Worm (Caenorhabditis elegans): ENCODE results near the gene F16G10.5.
A peak's percentile ranks its signal among the peaks of the same experiment; 100 is the strongest.

F16G10.5 gene

ce11 chrII:2385495-2385894 is 18.4 kb downstream of the F16G10.5 start, which contains the start of gene F16G10.9:
Gene F16G10.9 (minus strand): TSS chrII:2385595.
- TF ChIP-seq sma-9 (GFP tag; optimal IDR thresholded peaks at IDR 0.05), result no peak
- TF ChIP-seq sma-9 (tag; optimal IDR thresholded peaks at IDR 0.05), result no peak
- TF ChIP-seq nhr-129 (tag; optimal IDR thresholded peaks at IDR 0.05), result no peak
- no peak for TF ChIP-seq unc-55 (GFP tag; optimal IDR thresholded peaks at IDR 0.05)
- TF ChIP-seq ztf-1 (GFP tag; conservative IDR thresholded peaks at IDR 0.05), result no peak

DNA sequence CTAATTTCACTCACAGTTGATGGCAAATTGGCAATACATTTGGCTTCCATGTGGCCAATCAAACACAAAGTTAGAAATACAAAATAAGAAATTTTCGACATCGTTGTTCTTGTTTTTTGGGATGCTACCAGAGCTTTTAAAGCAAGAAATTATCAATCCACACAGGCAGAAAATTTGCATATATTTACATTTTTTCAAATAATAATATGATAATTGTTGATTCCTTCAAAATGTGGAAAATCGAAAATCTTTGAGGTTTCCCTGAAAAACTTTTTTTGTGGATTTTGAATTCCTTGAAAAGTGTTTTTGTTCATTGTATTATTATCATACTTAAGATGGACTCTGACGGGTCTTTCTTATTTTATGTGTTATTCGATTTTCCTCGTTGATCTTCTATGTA is 23.8 kb downstream of the F16G10.5 start, which contains the start of gene F16G10.10:
F16G10.10 (minus strand) TSS at position 101 of the 400 bp plus-strand sequence.
- TF ChIP-seq nhr-129 (tag; optimal IDR thresholded peaks at IDR 0.05) (no peak), sem-4 (tag; optimal IDR thresholded peaks at IDR 0.05) (no peak), Y55F3AM.14 (GFP tag; optimal IDR thresholded peaks at IDR 0.05) (no peak), fos-1 (tag; optimal IDR thresholded peaks at IDR 0.05) (no peak), nhr-12 (tag; optimal IDR thresholded peaks at IDR 0.05) (no peak)

- TF ChIP-seq elt-3 (tag; optimal IDR thresholded peaks at IDR 0.05) (no peak), sma-3 (GFP tag; optimal IDR thresholded peaks at IDR 0.05) (no peak), F13H6.1 (tag; optimal IDR thresholded peaks at IDR 0.05) (no peak)
Measured at ce11 chrII:2393821-2394220, 26.7 kb downstream of the F16G10.5 start, which contains the start of gene F16G10.11. Gene F16G10.11 (minus strand): TSS chrII:2393921.

ce11 chrII:2395864-2396263 is 28.7 kb downstream of the F16G10.5 start, which contains the start of gene F16G10.13:
Gene F16G10.13 (minus strand): TSS chrII:2395964.
- no peak for TF ChIP-seq unc-55 (GFP tag; optimal IDR thresholded peaks at IDR 0.05)
- TF ChIP-seq fos-1 (tag; optimal IDR thresholded peaks at IDR 0.05), result no peak
- TF ChIP-seq mdl-1 (tag; optimal IDR thresholded peaks at IDR 0.05), result no peak
- no peak for TF ChIP-seq unc-62 (GFP tag; optimal IDR thresholded peaks at IDR 0.05)
- TF ChIP-seq lsy-2 (tag; optimal IDR thresholded peaks at IDR 0.05), result no peak
- no peak for TF ChIP-seq ama-1 (optimal IDR thresholded peaks at IDR 0.05)
- no peak for TF ChIP-seq peb-1 (tag; optimal IDR thresholded peaks at IDR 0.05)
- no peak for TF ChIP-seq dmd-4 (tag; optimal IDR thresholded peaks at IDR 0.05)
- no peak for TF ChIP-seq gmeb-1 (tag; optimal IDR thresholded peaks at IDR 0.05)

DNA sequence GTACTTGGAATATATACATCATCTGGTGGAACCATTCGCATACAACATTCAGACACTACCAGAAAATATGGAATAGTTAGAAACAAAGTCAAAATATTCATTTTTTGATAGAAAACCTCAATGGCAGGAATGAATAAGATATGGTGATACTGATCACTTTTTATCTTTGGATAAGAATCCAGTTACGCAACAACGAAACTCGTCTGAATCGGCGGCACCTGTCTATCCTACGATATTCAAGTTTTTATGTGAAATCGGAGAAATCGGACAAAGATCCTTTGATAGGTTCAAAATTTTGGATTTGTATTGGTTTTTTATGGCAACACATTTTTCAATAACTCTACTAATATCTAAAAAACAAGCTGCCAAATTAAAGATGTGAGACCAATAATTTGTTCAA is 31.8 kb downstream of the F16G10.5 start, which contains the start of gene F16G10.14:
F16G10.14 (minus strand) TSS at position 101 of the 400 bp plus-strand sequence.
- TF ChIP-seq fos-1 (tag; optimal IDR thresholded peaks at IDR 0.05) (no peak), nhr-12 (tag; optimal IDR thresholded peaks at IDR 0.05) (no peak), unc-55 (GFP tag; optimal IDR thresholded peaks at IDR 0.05) (no peak)

DNA sequence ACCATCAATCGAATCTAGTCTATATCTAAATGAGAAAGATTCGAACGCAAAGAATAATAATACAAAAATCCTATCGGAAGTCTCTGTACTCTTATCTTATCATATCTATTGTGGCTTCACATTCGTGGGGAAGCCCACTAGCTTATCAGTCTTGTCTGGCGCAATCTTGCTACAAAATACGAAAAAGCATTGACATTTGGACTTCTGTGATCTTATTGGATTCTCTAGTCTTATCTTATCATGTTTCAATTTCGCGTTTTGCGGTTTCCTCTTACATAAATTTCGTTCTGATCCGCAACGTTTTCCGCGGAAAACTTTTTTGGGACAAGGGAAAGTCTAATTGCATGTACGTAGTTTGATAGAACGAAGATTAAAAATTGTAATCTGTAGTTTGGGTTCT is 32.7 kb downstream of the F16G10.5 start:
- peak; percentile 77 for TF ChIP-seq nhr-21 (tag; optimal IDR thresholded peaks at IDR 0.05)
- TF ChIP-seq dmd-4 (tag; optimal IDR thresholded peaks at IDR 0.05), result no peak

ce11 chrII:2403984-2404383 is 36.9 kb downstream of the F16G10.5 start, which contains the start of gene F16G10.1:
Gene F16G10.1 (plus strand): TSS chrII:2404284.
- TF ChIP-seq elt-1 (tag; optimal IDR thresholded peaks at IDR 0.05) (no peak), gmeb-1 (tag; optimal IDR thresholded peaks at IDR 0.05) (no peak), mab-5 (tag; optimal IDR thresholded peaks at IDR 0.05) (no peak), nhr-129 (tag; optimal IDR thresholded peaks at IDR 0.05) (no peak), C34F6.9 (tag; optimal IDR thresholded peaks at IDR 0.05) (no peak), lin-11 (tag; optimal IDR thresholded peaks at IDR 0.05) (no peak), F13H6.1 (tag; optimal IDR thresholded peaks at IDR 0.05) (no peak), nhr-11 (tag; optimal IDR thresholded peaks at IDR 0.05) (no peak), nhr-25 (tag; optimal IDR thresholded peaks at IDR 0.05) (no peak), nhr-21 (tag; optimal IDR thresholded peaks at IDR 0.05) (no peak), alr-1 (tag; optimal IDR thresholded peaks at IDR 0.05) (no peak), zag-1 (tag; optimal IDR thresholded peaks at IDR 0.05) (no peak), Y55F3AM.14 (GFP tag; optimal IDR thresholded peaks at IDR 0.05) (no peak), lin-13 (GFP tag; optimal IDR thresholded peaks at IDR 0.05) (no peak), peb-1 (tag; optimal IDR thresholded peaks at IDR 0.05) (no peak), nhr-237 (tag; optimal IDR thresholded peaks at IDR 0.05) (no peak), lsy-2 (tag; optimal IDR thresholded peaks at IDR 0.05) (no peak), crh-2 (tag; optimal IDR thresholded peaks at IDR 0.05) (no peak)

Measured in whole organism, L2 larva.